Worm (Caenorhabditis elegans) whole organism, L2 larva: ENCODE measurements around the gene W10G11.2.

ENCODE experiments used
- F13H6.1 ChIP-seq: sonication (generic microtip); optimal IDR thresholded peaks from 2 replicates; lab custom pipeline; 2016; ENCODE audit warnings: missing genetic modification characterization, missing compliant biosample characterization
- R02D3.7 ChIP-seq: fragments of 150-350 bp; optimal IDR thresholded peaks from 2 replicates; lab custom pipeline; 2014; ENCODE audit warnings: missing biosample characterization, missing genetic modification characterization
- ZK546.5 ChIP-seq: sonication (generic microtip); optimal IDR thresholded peaks from 2 replicates; lab custom pipeline; 2017; ENCODE audit warnings: missing biosample characterization, missing genetic modification characterization
- alr-1 ChIP-seq: fragments of 150-350 bp; optimal IDR thresholded peaks from 2 replicates; lab custom pipeline; 2014; ENCODE audit warnings: missing biosample characterization, missing genetic modification characterization
- ama-1 ChIP-seq: fragments of 150-350 bp; optimal IDR thresholded peaks from 2 replicates; lab custom pipeline; 2018; ENCODE audit warnings: inconsistent platforms
- blmp-1 ChIP-seq: sonication (generic microtip); optimal IDR thresholded peaks from 2 replicates; lab custom pipeline; 2017; ENCODE audit warnings: missing genetic modification characterization, mild to moderate bottlenecking, missing compliant biosample characterization, antibody characterized with exemption, moderate library complexity; ENCODE audit not compliant: insufficient read depth
- ceh-82 ChIP-seq: fragments of 150-350 bp; optimal IDR thresholded peaks from 2 replicates; lab custom pipeline; 2014; ENCODE audit warnings: missing biosample characterization, missing genetic modification characterization
- crh-2 ChIP-seq: sonication (generic microtip); optimal IDR thresholded peaks from 2 replicates; lab custom pipeline; 2017; ENCODE audit warnings: missing biosample characterization, missing genetic modification characterization
- elt-1 ChIP-seq: fragments of 150-350 bp; optimal IDR thresholded peaks from 2 replicates; lab custom pipeline; 2014; ENCODE audit warnings: missing biosample characterization, missing genetic modification characterization
- elt-3 ChIP-seq: sonication (generic microtip); optimal IDR thresholded peaks from 2 replicates; lab custom pipeline; 2017; ENCODE audit warnings: missing biosample characterization, missing genetic modification characterization
- lin-11 ChIP-seq: fragments of 150-350 bp; sonication (generic microtip); optimal IDR thresholded peaks from 2 replicates; lab custom pipeline; 2014; ENCODE audit warnings: missing biosample characterization, missing genetic modification characterization, inconsistent platforms, mixed read lengths
- lin-13 ChIP-seq: fragments of 150-350 bp; optimal IDR thresholded peaks from 2 replicates; lab custom pipeline; 2014; ENCODE audit warnings: missing biosample characterization, missing genetic modification reagents, missing genetic modification characterization
- lsy-2 ChIP-seq, 2 experiments: fragments of 150-350 bp in 1 of 2; sonication (generic microtip) in 1 of 2; optimal IDR thresholded peaks; 2 replicates each; lab custom pipeline; 2014 to 2017; ENCODE audit warnings: missing biosample characterization in 2 of 2, missing genetic modification characterization in 2 of 2
- mab-5 ChIP-seq: fragments of 150-350 bp; optimal IDR thresholded peaks from 2 replicates; lab custom pipeline; 2014; ENCODE audit warnings: missing biosample characterization, missing genetic modification characterization
- mbf-1 ChIP-seq: sonication (generic microtip); optimal IDR thresholded peaks from 2 replicates; lab custom pipeline; 2017; ENCODE audit warnings: missing biosample characterization, missing genetic modification characterization
- nhr-10 ChIP-seq: sonication (generic microtip); optimal IDR thresholded peaks from 2 replicates; lab custom pipeline; 2017; ENCODE audit warnings: missing biosample characterization, missing genetic modification characterization
- nhr-11 ChIP-seq: fragments of 150-350 bp; optimal IDR thresholded peaks from 2 replicates; lab custom pipeline; 2014; ENCODE audit warnings: missing biosample characterization, missing genetic modification characterization
- nhr-12 ChIP-seq: fragments of 150-350 bp; optimal IDR thresholded peaks from 2 replicates; lab custom pipeline; 2014; ENCODE audit warnings: missing biosample characterization, missing genetic modification characterization
- nhr-129 ChIP-seq: fragments of 150-350 bp; optimal IDR thresholded peaks from 2 replicates; lab custom pipeline; 2014; ENCODE audit warnings: missing biosample characterization, missing genetic modification characterization
- nhr-21 ChIP-seq: fragments of 150-350 bp; optimal IDR thresholded peaks from 2 replicates; lab custom pipeline; 2014; ENCODE audit warnings: missing biosample characterization, missing genetic modification characterization
- nhr-23 ChIP-seq: fragments of 150-350 bp; optimal IDR thresholded peaks from 2 replicates; lab custom pipeline; 2014; ENCODE audit warnings: missing biosample characterization, missing genetic modification reagents, missing genetic modification characterization
- nhr-25 ChIP-seq: fragments of 150-350 bp; sonication (generic microtip); optimal IDR thresholded peaks from 3 replicates; lab custom pipeline; 2014; ENCODE audit warnings: missing biosample characterization, missing genetic modification characterization
- nhr-77 ChIP-seq: fragments of 150-350 bp; optimal IDR thresholded peaks from 2 replicates; lab custom pipeline; 2014; ENCODE audit warnings: missing biosample characterization, missing genetic modification characterization
- peb-1 ChIP-seq: fragments of 150-350 bp; optimal IDR thresholded peaks from 2 replicates; lab custom pipeline; 2014; ENCODE audit warnings: missing biosample characterization, missing genetic modification characterization
- sem-4 ChIP-seq: fragments of 150-350 bp; optimal IDR thresholded peaks from 2 replicates; lab custom pipeline; 2014; ENCODE audit warnings: missing biosample characterization, missing genetic modification reagents, missing genetic modification characterization
- skn-1 ChIP-seq: sonication (generic microtip); optimal IDR thresholded peaks from 2 replicates; lab custom pipeline; 2017; ENCODE audit warnings: missing biosample characterization, missing genetic modification characterization
- sma-3 ChIP-seq: sonication (generic microtip); optimal IDR thresholded peaks from 2 replicates; lab custom pipeline; 2016; ENCODE audit warnings: missing genetic modification reagents, missing genetic modification characterization, missing compliant biosample characterization
- snpc-4 ChIP-seq: fragments of 150-350 bp; optimal IDR thresholded peaks from 2 replicates; lab custom pipeline; 2014; ENCODE audit warnings: missing biosample characterization, missing genetic modification characterization
- unc-39 ChIP-seq: fragments of 150-350 bp; optimal IDR thresholded peaks from 2 replicates; lab custom pipeline; 2014; ENCODE audit warnings: missing biosample characterization, missing genetic modification characterization
- unc-55 ChIP-seq: fragments of 150-350 bp; sonication (generic microtip); optimal IDR thresholded peaks from 3 replicates; lab custom pipeline; 2014; ENCODE audit warnings: missing biosample characterization, missing genetic modification reagents, missing genetic modification characterization
- unc-62 ChIP-seq: fragments of 150-350 bp; optimal IDR thresholded peaks from 2 replicates; lab custom pipeline; 2014; ENCODE audit warnings: missing biosample characterization, missing genetic modification reagents, missing genetic modification characterization
- zag-1 ChIP-seq: fragments of 150-350 bp; optimal IDR thresholded peaks from 2 replicates; lab custom pipeline; 2014; ENCODE audit warnings: missing biosample characterization, missing genetic modification characterization
- ztf-11 ChIP-seq: sonication (generic microtip); optimal IDR thresholded peaks from 2 replicates; lab custom pipeline; 2017; ENCODE audit warnings: missing biosample characterization, missing genetic modification characterization
- ztf-4 ChIP-seq: fragments of 150-350 bp; optimal IDR thresholded peaks from 2 replicates; lab custom pipeline; 2014; ENCODE audit warnings: missing biosample characterization, missing genetic modification characterization

The W10G11.2 gene

DNA sequence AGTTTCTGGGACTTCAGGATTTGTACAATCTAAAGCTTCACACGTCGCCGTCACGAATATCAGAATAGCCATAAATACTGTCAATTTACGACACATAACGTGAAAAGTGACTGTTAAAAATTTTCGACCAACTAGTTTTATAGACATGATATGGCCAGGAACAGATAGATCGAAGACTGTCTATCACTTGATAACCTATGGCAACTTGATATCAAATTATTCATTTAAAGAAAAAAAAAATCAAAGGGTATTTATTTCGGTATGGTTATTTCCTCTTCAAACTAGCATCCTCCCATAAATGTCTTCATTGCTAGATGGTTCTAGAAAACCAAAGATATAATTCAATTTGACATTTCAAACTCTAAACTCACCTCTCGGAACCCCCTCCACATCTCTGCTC lies 958 bp upstream of the W10G11.2 start, which contains the start of gene W10G11.3:
Gene W10G11.3, minus strand, starts transcription at position 101 of the 400 bp plus-strand sequence.
- no peak for TF ChIP-seq peb-1 (tag; lab: Kevin White, UChicago)
- no peak for TF ChIP-seq sem-4 (tag; lab: Kevin White, UChicago)
- TF ChIP-seq lin-13 (GFP tag; lab: Kevin White, UChicago) = no peak
- no peak for TF ChIP-seq zag-1 (tag; lab: Kevin White, UChicago)
- TF ChIP-seq nhr-129 = no peak
- no peak for TF ChIP-seq sma-3
- no peak for TF ChIP-seq mbf-1 (tag; lab: Kevin White, UChicago)
- no peak for TF ChIP-seq crh-2 (tag; lab: Kevin White, UChicago)
- no peak for TF ChIP-seq ZK546.5 (tag; lab: Kevin White, UChicago)
- TF ChIP-seq R02D3.7 = no peak
- TF ChIP-seq skn-1 = no peak
- TF ChIP-seq lin-11 (tag; lab: Kevin White, UChicago) = no peak
- no peak for TF ChIP-seq mab-5 (tag; lab: Kevin White, UChicago)
- TF ChIP-seq blmp-1 (tag; lab: Kevin White, UChicago) = no peak
- no peak for TF ChIP-seq nhr-25
- TF ChIP-seq lsy-2 (tag; optimal IDR thresholded peaks at IDR 0.05; lab: Kevin White, UChicago) = no peak

ce11 chrII:3560592-3560991 lies 869 bp downstream of the W10G11.2 start, which contains the start of gene W10G11.1:
W10G11.1 (minus strand) TSS chrII:3560692.
- TF ChIP-seq nhr-10 (tag; lab: Kevin White, UChicago) (no peak), blmp-1 (tag; lab: Kevin White, UChicago) (no peak), ztf-11 (tag; lab: Kevin White, UChicago) (no peak), nhr-11 (tag; lab: Kevin White, UChicago) (no peak), mbf-1 (tag; lab: Kevin White, UChicago) (no peak), nhr-77 (tag; lab: Kevin White, UChicago) (no peak), F13H6.1 (tag; lab: Kevin White, UChicago) (no peak), nhr-23 (tag; lab: Kevin White, UChicago) (no peak), ztf-4 (tag; lab: Kevin White, UChicago) (no peak), elt-3 (tag; lab: Kevin White, UChicago) (no peak), lsy-2 (tag; optimal IDR thresholded peaks at IDR 0.05; lab: Kevin White, UChicago) (no peak), alr-1 (tag; lab: Kevin White, UChicago) (no peak)

DNA sequence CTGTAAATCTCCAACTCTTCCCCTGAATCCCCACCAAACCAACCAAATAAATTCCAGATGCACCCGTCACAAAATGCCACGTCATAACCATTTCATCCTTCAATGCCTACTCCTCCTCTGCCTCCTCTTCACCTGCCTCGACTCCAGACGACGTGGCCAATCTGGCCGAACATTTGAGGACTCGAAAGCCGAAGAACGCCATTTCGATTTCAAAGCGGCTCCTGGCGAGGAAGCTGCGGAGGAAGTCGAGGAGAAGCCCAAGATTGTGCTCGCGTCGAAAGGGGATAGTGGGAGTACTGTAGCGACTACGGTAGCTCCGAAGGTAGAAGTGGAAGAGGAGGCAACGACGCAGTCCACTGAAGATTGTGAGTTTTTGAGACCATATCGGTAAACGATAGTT lies 4.0 kb downstream of the W10G11.2 start, which contains the start of gene lgc-45:
Gene lgc-45, plus strand, starts transcription at position 56 of the 400 bp plus-strand sequence.
- no peak for TF ChIP-seq elt-3 (tag; lab: Kevin White, UChicago)
- no peak for TF ChIP-seq alr-1 (tag; lab: Kevin White, UChicago)

- TF ChIP-seq ama-1 (lab: Kevin White, UChicago) (no peak), unc-62 (GFP tag; lab: Kevin White, UChicago) (no peak), peb-1 (tag; lab: Kevin White, UChicago) (no peak), elt-1 (tag; lab: Kevin White, UChicago) (no peak), sem-4 (tag; lab: Kevin White, UChicago) (no peak), unc-39 (tag; lab: Kevin White, UChicago) (no peak)
- TF ChIP-seq, all 48 proteins: peak for 0
Observed at ce11 chrII:3556584-3556983, 4.9 kb downstream of the W10G11.2 start.

DNA sequence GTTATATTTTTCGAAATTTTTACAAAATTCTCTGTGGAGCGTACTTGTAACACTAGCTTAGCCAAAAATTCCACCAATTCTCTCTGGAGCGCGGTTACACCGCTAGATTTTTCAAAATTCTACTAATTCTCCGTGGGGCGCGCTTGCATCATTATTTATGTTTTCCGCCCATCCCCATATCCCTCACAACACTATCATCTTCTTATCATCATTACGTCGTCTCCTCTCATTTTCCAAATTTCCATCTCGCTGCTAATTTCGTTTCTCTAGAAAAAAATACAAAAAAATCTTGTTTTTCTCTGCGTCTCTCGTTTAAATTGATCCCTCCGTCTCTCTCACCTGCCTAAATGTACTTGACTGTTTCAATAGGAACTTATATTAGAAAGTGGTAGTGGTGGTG lies 6.2 kb downstream of the W10G11.2 start:
- TF ChIP-seq crh-2 (tag; lab: Kevin White, UChicago) = no peak
- TF ChIP-seq nhr-21 (tag; lab: Kevin White, UChicago) = no peak
- TF ChIP-seq sma-3 = peak; percentile 54
- TF ChIP-seq ztf-11 (tag; lab: Kevin White, UChicago) = no peak

DNA sequence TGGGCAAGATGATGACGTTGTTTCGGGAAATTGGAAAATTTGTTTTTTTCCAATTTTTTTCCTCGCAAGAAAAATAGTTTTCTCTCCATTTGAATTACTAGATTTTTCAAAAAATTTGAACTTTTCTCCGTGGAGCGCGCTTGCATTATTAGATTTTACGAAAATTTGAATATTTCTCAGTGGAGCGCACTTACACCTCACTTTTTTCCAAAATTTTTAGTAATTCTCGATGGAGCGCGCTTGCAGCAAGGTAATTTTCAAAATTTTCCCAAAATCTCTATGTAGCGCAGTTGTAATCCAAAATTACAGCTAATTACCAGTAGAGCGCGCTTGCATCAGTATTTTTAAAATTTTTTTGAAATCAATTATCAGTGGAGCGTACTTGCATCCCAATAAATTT lies 6.8 kb downstream of the W10G11.2 start:
- no peak for TF ChIP-seq unc-55 (GFP tag; lab: Kevin White, UChicago)
- no peak for TF ChIP-seq ceh-82
- TF ChIP-seq nhr-12 = no peak
- TF ChIP-seq nhr-23 (tag; lab: Kevin White, UChicago) = no peak
- TF ChIP-seq snpc-4 (tag; lab: Kevin White, UChicago) = no peak
- TF ChIP-seq nhr-11 (tag; lab: Kevin White, UChicago) = no peak
